Fruit fly (Drosophila melanogaster) whole organism, wandering third instar larva: ENCODE results near the gene CG32195.

ENCODE experiments used
- Abd-B ChIP-seq: fragments of >200 bp; optimal IDR thresholded peaks from 2 replicates; lab custom pipeline; 2017; ENCODE audit warnings: missing biosample characterization, missing genetic modification characterization
- CG32264 ChIP-seq: fragments of 200-800 bp; sonication (Bioruptor generic); optimal IDR thresholded peaks from 2 replicates; lab custom pipeline; 2016; ENCODE audit warnings: missing biosample characterization, missing genetic modification characterization
- Dfd ChIP-seq: fragments of >200 bp; optimal IDR thresholded peaks from 2 replicates; lab custom pipeline; 2017; ENCODE audit warnings: missing biosample characterization, missing genetic modification characterization
- Dif ChIP-seq: fragments of 200-275, 200-300 bp; sonication (Bioruptor generic); optimal IDR thresholded peaks from 2 replicates; lab custom pipeline; 2018; ENCODE audit warnings: missing biosample characterization, missing genetic modification characterization; ENCODE audit not compliant: partially characterized antibody
- GATAd ChIP-seq: sonication (Bioruptor generic); optimal IDR thresholded peaks from 2 replicates; lab custom pipeline; 2016; ENCODE audit warnings: missing biosample characterization, missing genetic modification characterization
- HLH106 ChIP-seq: fragments of 200-800 bp; optimal IDR thresholded peaks from 3 replicates; lab custom pipeline; 2019; ENCODE audit warnings: missing biosample characterization, mild to moderate bottlenecking, missing genetic modification characterization, moderate library complexity
- Hnf4 ChIP-seq: fragments of 200-800 bp; sonication (Bioruptor generic); optimal IDR thresholded peaks from 2 replicates; lab custom pipeline; 2016; ENCODE audit warnings: missing biosample characterization, mild to moderate bottlenecking, missing genetic modification characterization
- Hr78 ChIP-seq: fragments of >200 bp; optimal IDR thresholded peaks from 2 replicates; lab custom pipeline; 2017; ENCODE audit warnings: missing biosample characterization, missing genetic modification characterization
- Hr83 ChIP-seq: fragments of 200-300 bp; sonication (Bioruptor generic); optimal IDR thresholded peaks from 2 replicates; lab custom pipeline; 2016; ENCODE audit warnings: missing biosample characterization, mild to moderate bottlenecking, missing genetic modification characterization, moderate library complexity; ENCODE audit not compliant: poor library complexity, severe bottlenecking
- Jra ChIP-seq: sonication (Bioruptor generic); optimal IDR thresholded peaks from 2 replicates; lab custom pipeline; 2016; ENCODE audit warnings: missing biosample characterization, missing genetic modification characterization
- Mio ChIP-seq: sonication (Bioruptor generic); optimal IDR thresholded peaks from 2 replicates; lab custom pipeline; 2016; ENCODE audit warnings: missing biosample characterization, missing genetic modification characterization
- N ChIP-seq: fragments of >200 bp; optimal IDR thresholded peaks from 2 replicates; lab custom pipeline; 2018; ENCODE audit warnings: missing biosample characterization, missing external identifiers, missing genetic modification characterization
- OdsH ChIP-seq: fragments of 200-800 bp; sonication (Bioruptor generic); optimal IDR thresholded peaks from 2 replicates; lab custom pipeline; 2016; ENCODE audit warnings: missing biosample characterization, mild to moderate bottlenecking, missing genetic modification characterization
- Sp1 ChIP-seq: fragments of 200-800 bp; sonication (Bioruptor generic); optimal IDR thresholded peaks from 3 replicates; lab custom pipeline; 2019; ENCODE audit warnings: missing biosample characterization, mild to moderate bottlenecking, missing genetic modification characterization, moderate library complexity
- Vsx2 ChIP-seq: fragments of 200-300, 225-300 bp; sonication (Bioruptor generic); optimal IDR thresholded peaks from 2 replicates; lab custom pipeline; 2018; ENCODE audit warnings: missing biosample characterization, missing genetic modification characterization; ENCODE audit not compliant: partially characterized antibody
- br ChIP-seq: fragments of 200-800 bp; sonication (Bioruptor generic); optimal IDR thresholded peaks from 2 replicates; lab custom pipeline; 2016; ENCODE audit warnings: missing biosample characterization, missing genetic modification characterization
- brk ChIP-seq: fragments of 200-800 bp; sonication (Bioruptor generic); optimal IDR thresholded peaks from 2 replicates; lab custom pipeline; 2016; ENCODE audit warnings: missing biosample characterization, mild to moderate bottlenecking, missing genetic modification characterization
- dmrt93B ChIP-seq: fragments of 200-800 bp; sonication (Bioruptor generic); optimal IDR thresholded peaks from 2 replicates; lab custom pipeline; 2018; ENCODE audit warnings: missing biosample characterization, mild to moderate bottlenecking, missing genetic modification characterization
- dsf ChIP-seq: sonication (Bioruptor generic); optimal IDR thresholded peaks from 2 replicates; lab custom pipeline; 2016; ENCODE audit warnings: missing biosample characterization, missing genetic modification characterization, borderline replicate concordance
- ey ChIP-seq: fragments of 200-800 bp; sonication (Bioruptor generic); optimal IDR thresholded peaks from 2 replicates; lab custom pipeline; 2016; ENCODE audit warnings: missing biosample characterization, missing genetic modification characterization
- foxo ChIP-seq, 2 experiments: fragments of 200-800 bp; sonication (Bioruptor generic); optimal IDR thresholded peaks; 2 replicates in 1 of 2; 3 replicates in 1 of 2; lab custom pipeline; 2016 to 2017; ENCODE audit warnings: missing biosample characterization in 2 of 2, missing genetic modification characterization in 2 of 2
- fru ChIP-seq: fragments of 200-800 bp; sonication (Bioruptor generic); optimal IDR thresholded peaks from 3 replicates; lab custom pipeline; 2016; ENCODE audit warnings: missing biosample characterization, mild to moderate bottlenecking, missing genetic modification characterization
- h ChIP-seq: fragments of 200-800 bp; sonication (Bioruptor generic); optimal IDR thresholded peaks from 3 replicates; lab custom pipeline; 2016; ENCODE audit warnings: missing biosample characterization, mild to moderate bottlenecking, missing genetic modification characterization
- pan ChIP-seq: fragments of >200 bp; optimal IDR thresholded peaks from 2 replicates; lab custom pipeline; 2017
- psq ChIP-seq: fragments of 200-800 bp; sonication (Bioruptor generic); optimal IDR thresholded peaks from 3 replicates; lab custom pipeline; 2017; ENCODE audit warnings: missing biosample characterization, mild to moderate bottlenecking, missing genetic modification characterization, moderate library complexity
- rgr ChIP-seq: fragments of 200-800 bp; sonication (Bioruptor generic); optimal IDR thresholded peaks from 3 replicates; lab custom pipeline; 2016; ENCODE audit warnings: missing biosample characterization, mild to moderate bottlenecking, missing genetic modification characterization
- sage ChIP-seq: fragments of 200-800 bp; sonication (Bioruptor generic); optimal IDR thresholded peaks from 2 replicates; lab custom pipeline; 2016; ENCODE audit warnings: missing biosample characterization, mild to moderate bottlenecking, missing genetic modification characterization
- sv ChIP-seq: fragments of 200-800 bp; sonication (Bioruptor generic); optimal IDR thresholded peaks from 3 replicates; lab custom pipeline; 2016; ENCODE audit warnings: missing biosample characterization, missing genetic modification characterization
- tai ChIP-seq: sonication (Bioruptor generic); optimal IDR thresholded peaks from 2 replicates; lab custom pipeline; 2016; ENCODE audit warnings: missing biosample characterization, missing genetic modification characterization
- woc ChIP-seq: sonication (Bioruptor generic); optimal IDR thresholded peaks from 2 replicates; lab custom pipeline; 2016; ENCODE audit warnings: missing biosample characterization, mild to moderate bottlenecking, missing genetic modification characterization

CG32195 gene

dm6 chr3L:18078614-18079013 is 34.1 kb upstream of the CG32195 start:
- TF ChIP-seq Jra: no peak
- peak; percentile 51 for TF ChIP-seq fru (GFP tag; lab: Kevin White, UChicago)
- no peak for TF ChIP-seq ey (GFP tag; lab: Kevin White, UChicago)
- no peak for TF ChIP-seq psq (GFP tag; lab: Kevin White, UChicago)

DNA sequence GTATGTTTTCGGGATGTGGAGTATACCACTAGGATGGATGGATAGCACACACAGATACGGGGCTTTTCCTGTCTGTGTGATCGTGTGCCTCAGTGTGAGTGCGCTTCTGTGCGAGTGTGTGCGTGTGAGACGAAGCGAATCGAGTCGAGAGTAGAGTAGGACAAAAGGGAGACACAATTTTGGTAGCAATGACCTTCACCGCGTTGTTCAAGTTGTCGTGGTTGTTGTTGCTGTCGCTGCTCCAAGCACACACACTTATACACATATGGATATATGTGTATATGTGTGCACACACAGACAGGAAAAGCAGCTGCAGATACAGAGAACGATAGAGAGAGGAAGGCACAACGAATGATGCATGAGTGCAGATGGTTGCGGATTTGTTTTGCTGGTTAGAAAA is 33.6 kb upstream of the CG32195 start:
- peak; percentile 5 for TF ChIP-seq Dif (GFP tag; lab: Kevin White, UChicago)
- no peak for TF ChIP-seq dmrt93B (GFP tag; lab: Kevin White, UChicago)
- TF ChIP-seq Hr83 (GFP tag; lab: Kevin White, UChicago): peak; percentile 14
- no peak for TF ChIP-seq Mio

- TF ChIP-seq Hr83 (GFP tag; lab: Kevin White, UChicago): no peak
- TF ChIP-seq HLH106 (tag; lab: Kevin White, UChicago): peak; percentile 2
- no peak for TF ChIP-seq Mio
- TF ChIP-seq Sp1 (GFP tag; lab: Kevin White, UChicago): peak; percentile 29
- no peak for TF ChIP-seq Jra
- TF ChIP-seq foxo (GFP tag; optimal IDR thresholded peaks at IDR 0.05; lab: Kevin White, UChicago): peak in 1 of 2 experiments; percentile 47
- peak; percentile 4 for TF ChIP-seq fru (GFP tag; lab: Kevin White, UChicago)
These were observed 32.9 kb upstream of the CG32195 start for dm6 chr3L:18079610-18080497.

DNA sequence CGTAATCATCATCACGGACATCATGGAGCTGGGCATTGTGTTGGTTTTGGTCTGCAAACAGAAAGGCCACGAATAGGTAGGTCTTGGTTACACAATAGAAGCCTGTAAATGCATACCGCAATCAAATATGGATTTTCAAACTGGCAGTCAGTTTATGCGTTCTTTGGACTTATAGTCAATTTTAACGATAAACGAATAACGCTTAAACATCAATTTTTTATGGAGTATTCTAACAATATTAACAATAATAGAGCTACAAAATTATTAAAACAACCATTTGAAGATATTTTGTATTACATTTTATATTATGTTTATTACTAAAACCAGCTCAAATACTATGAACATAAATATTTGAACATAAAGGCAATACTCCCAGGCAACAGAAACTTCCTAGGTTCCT is 31.3 kb upstream of the CG32195 start:
- TF ChIP-seq Vsx2 (no peak), OdsH (GFP tag; lab: Kevin White, UChicago) (no peak), Hr83 (GFP tag; lab: Kevin White, UChicago) (no peak), Abd-B (no peak), rgr (GFP tag; lab: Kevin White, UChicago) (no peak)

DNA sequence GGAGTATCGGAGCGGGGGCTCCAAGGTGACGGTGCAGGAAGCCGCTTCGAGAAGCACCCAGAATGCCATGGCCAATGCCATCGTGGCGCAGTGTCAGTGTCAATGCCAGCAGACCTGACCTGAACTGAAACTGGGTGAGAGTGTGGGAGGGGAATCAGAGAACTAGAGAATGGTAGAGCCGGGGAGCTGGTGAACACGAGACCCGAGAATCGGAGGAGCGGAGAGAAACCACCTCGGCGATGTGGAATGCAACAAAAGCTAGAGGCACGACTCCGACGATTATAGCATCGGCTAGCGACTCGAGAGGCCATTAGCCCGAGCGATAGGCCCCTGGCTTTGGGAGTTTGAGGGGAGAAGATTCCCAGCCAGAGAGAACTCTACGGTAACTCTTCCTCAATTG is 30.8 kb upstream of the CG32195 start:
- TF ChIP-seq sv (GFP tag; lab: Kevin White, UChicago) (no peak), Hr78 (GFP tag; lab: Kevin White, UChicago) (no peak), psq (GFP tag; lab: Kevin White, UChicago) (no peak), HLH106 (tag; lab: Kevin White, UChicago) (no peak), brk (no peak), Vsx2 (no peak), Mio (no peak), woc (GFP tag; lab: Kevin White, UChicago) (no peak), rgr (GFP tag; lab: Kevin White, UChicago) (no peak)

dm6 chr3L:18083402-18083801 is 29.4 kb upstream of the CG32195 start:
- TF ChIP-seq Dfd (GFP tag; lab: Kevin White, UChicago) (no peak), Jra (no peak), pan (lab: Kevin White, UChicago) (no peak), dmrt93B (GFP tag; lab: Kevin White, UChicago) (no peak), CG32264 (GFP tag; lab: Kevin White, UChicago) (no peak), GATAd (no peak), Hr78 (GFP tag; lab: Kevin White, UChicago) (no peak), psq (GFP tag; lab: Kevin White, UChicago) (no peak), N (GFP tag; lab: Kevin White, UChicago) (no peak), tai (GFP tag; lab: Kevin White, UChicago) (no peak)

DNA sequence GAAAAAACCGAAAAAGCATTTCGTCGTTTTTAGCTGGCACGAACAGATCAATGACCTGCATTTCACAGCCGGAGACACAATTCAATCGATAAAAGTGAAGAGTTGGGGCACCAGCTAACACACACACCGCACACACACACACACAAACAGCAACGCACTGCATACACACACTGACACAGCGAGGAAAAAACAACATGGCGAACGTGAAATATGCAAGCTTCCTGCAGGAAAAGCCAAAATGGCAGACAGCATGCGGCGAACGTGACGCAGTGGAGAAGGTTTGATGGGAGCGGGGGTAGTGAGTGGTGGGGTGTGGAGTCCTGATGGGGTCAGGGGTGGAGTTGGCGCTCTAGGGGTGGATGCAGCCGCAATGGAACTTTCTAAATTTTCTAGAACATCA is 28.8 kb upstream of the CG32195 start:
- no peak for TF ChIP-seq Dif (GFP tag; lab: Kevin White, UChicago)
- no peak for TF ChIP-seq sage
- no peak for TF ChIP-seq Hr78 (GFP tag; lab: Kevin White, UChicago)
- TF ChIP-seq ey (GFP tag; lab: Kevin White, UChicago): no peak
- no peak for TF ChIP-seq Hr83 (GFP tag; lab: Kevin White, UChicago)
- no peak for TF ChIP-seq GATAd
- TF ChIP-seq N (GFP tag; lab: Kevin White, UChicago): no peak
- TF ChIP-seq dsf (GFP tag; lab: Kevin White, UChicago): no peak
- TF ChIP-seq psq (GFP tag; lab: Kevin White, UChicago): no peak
- TF ChIP-seq br (GFP tag; lab: Kevin White, UChicago): no peak
- TF ChIP-seq Hnf4 (GFP tag; lab: Kevin White, UChicago): no peak
- TF ChIP-seq h (GFP tag; lab: Kevin White, UChicago): no peak
- no peak for TF ChIP-seq HLH106 (tag; lab: Kevin White, UChicago)
- TF ChIP-seq Dfd (GFP tag; lab: Kevin White, UChicago): no peak
- no peak for TF ChIP-seq fru (GFP tag; lab: Kevin White, UChicago)
- no peak for TF ChIP-seq rgr (GFP tag; lab: Kevin White, UChicago)
